Fruit fly (Drosophila melanogaster): ENCODE measurements around the gene Der-1.
A peak's percentile ranks its signal among the peaks of the same experiment; 100 is the strongest.

Gene Der-1

dm6 chr2L:1960056-1960455, 13.7 kb upstream of the Der-1 start (continued):
- no peak for TF ChIP-seq CG6163 (GFP tag; IDR thresholded peaks at IDR 0.05)
- no peak for TF ChIP-seq eg (GFP tag; IDR thresholded peaks at IDR 0.05)
- no peak for TF ChIP-seq Eip93F (GFP tag; optimal IDR thresholded peaks at IDR 0.05)
- TF ChIP-seq Hr39 (GFP tag; optimal IDR thresholded peaks at IDR 0.05), result peak; percentile 13
- no peak for TF ChIP-seq CG6854 (GFP tag; optimal IDR thresholded peaks at IDR 0.05)
- TF ChIP-seq Sox102F (GFP tag; optimal IDR thresholded peaks at IDR 0.05), result no peak
- no peak for TF ChIP-seq fd85E (GFP tag; optimal IDR thresholded peaks at IDR 0.05)
- no peak for TF ChIP-seq CG10669 (GFP tag; optimal IDR thresholded peaks at IDR 0.05)
- TF ChIP-seq dac (GFP tag; optimal IDR thresholded peaks at IDR 0.05), result no peak
- no peak for TF ChIP-seq Sox15 (GFP tag; optimal IDR thresholded peaks at IDR 0.05)
- no peak for TF ChIP-seq spab (GFP tag; optimal IDR thresholded peaks at IDR 0.05)
- TF ChIP-seq CG6792 (GFP tag; optimal IDR thresholded peaks at IDR 0.05), result no peak
- no peak for TF ChIP-seq CG10631 (GFP tag; optimal IDR thresholded peaks at IDR 0.05)
- no peak for TF ChIP-seq Blimp-1 (GFP tag; optimal IDR thresholded peaks at IDR 0.05)
- TF ChIP-seq CG6276 (GFP tag; optimal IDR thresholded peaks at IDR 0.05), result no peak
- no peak for TF ChIP-seq Sox14 (GFP tag; optimal IDR thresholded peaks at IDR 0.05)
- no peak for TF ChIP-seq lz (GFP tag; optimal IDR thresholded peaks at IDR 0.05)
- TF ChIP-seq CG34406 (GFP tag; optimal IDR thresholded peaks at IDR 0.05), result no peak
- TF ChIP-seq CG3919 (GFP tag; optimal IDR thresholded peaks at IDR 0.05), result no peak
- TF ChIP-seq Hr4 (GFP tag; optimal IDR thresholded peaks at IDR 0.05), result no peak
- peak; percentile 56 for TF ChIP-seq Eip78C (GFP tag)
- TF ChIP-seq CG3032 (tag; optimal IDR thresholded peaks at IDR 0.05), result no peak
- peak; percentile 11 for TF ChIP-seq topi (GFP tag; optimal IDR thresholded peaks at IDR 0.05)
- no peak for TF ChIP-seq Ets21C (GFP tag; optimal IDR thresholded peaks at IDR 0.05)
- no peak for TF ChIP-seq CG8319 (GFP tag; optimal IDR thresholded peaks at IDR 0.05)

- TF ChIP-seq eg (GFP tag; IDR thresholded peaks at IDR 0.05) (no peak), Eip75B (GFP tag; optimal IDR thresholded peaks at IDR 0.05) (no peak), fd85E (GFP tag; optimal IDR thresholded peaks at IDR 0.05) (no peak), achi (GFP tag; optimal IDR thresholded peaks at IDR 0.05) (no peak), salr (GFP tag; optimal IDR thresholded peaks at IDR 0.05) (no peak), pdm3 (GFP tag; optimal IDR thresholded peaks at IDR 0.05) (no peak), CG9139 (GFP tag; optimal IDR thresholded peaks at IDR 0.05) (no peak), CG11294 (GFP tag; IDR thresholded peaks at IDR 0.05) (no peak), OdsH (GFP tag; optimal IDR thresholded peaks at IDR 0.05) (no peak), CG32006 (GFP tag; optimal IDR thresholded peaks at IDR 0.05) (no peak), CG7368 (GFP tag; optimal IDR thresholded peaks at IDR 0.05) (no peak), dac (GFP tag; optimal IDR thresholded peaks at IDR 0.05) (no peak), Hr38 (GFP tag; optimal IDR thresholded peaks at IDR 0.05) (no peak)
These were observed 11.7 kb upstream of the Der-1 start for dm6 chr2L:1961932-1962496.

dm6 chr2L:1967301-1967700, 6.5 kb upstream of the Der-1 start:
- TF ChIP-seq CG10669 (GFP tag; optimal IDR thresholded peaks at IDR 0.05) (no peak), CG6276 (GFP tag; optimal IDR thresholded peaks at IDR 0.05) (no peak), svp (GFP tag) (no peak), Ets96B (tag; optimal IDR thresholded peaks at IDR 0.05) (no peak), CG6854 (GFP tag; optimal IDR thresholded peaks at IDR 0.05) (no peak), Eip75B (GFP tag; optimal IDR thresholded peaks at IDR 0.05) (no peak), fkh (GFP tag; optimal IDR thresholded peaks at IDR 0.05) (no peak), Lpt (GFP tag; optimal IDR thresholded peaks at IDR 0.05) (no peak), Hr38 (GFP tag; optimal IDR thresholded peaks at IDR 0.05) (no peak), CG8119 (GFP tag; IDR thresholded peaks at IDR 0.05) (no peak), CG4318 (GFP tag; optimal IDR thresholded peaks at IDR 0.05) (no peak), salr (GFP tag; optimal IDR thresholded peaks at IDR 0.05) (no peak), CG10631 (GFP tag; optimal IDR thresholded peaks at IDR 0.05) (no peak), ss (GFP tag; optimal IDR thresholded peaks at IDR 0.05) (no peak), net (GFP tag; optimal IDR thresholded peaks at IDR 0.05) (no peak), esn (GFP tag; optimal IDR thresholded peaks at IDR 0.05) (no peak), fd59A (GFP tag; optimal IDR thresholded peaks at IDR 0.05) (no peak), Blimp-1 (GFP tag; optimal IDR thresholded peaks at IDR 0.05) (no peak), CG6163 (GFP tag; IDR thresholded peaks at IDR 0.05) (no peak), dac (GFP tag; optimal IDR thresholded peaks at IDR 0.05) (no peak)

Measured in whole organism, prepupa.